Worm (Caenorhabditis elegans) whole organism, L4/young adult: ENCODE measurements around the gene pmp-2.

ENCODE experiments used
- W03F9.2 ChIP-seq: fragments of 150-350 bp; optimal IDR thresholded peaks from 2 replicates; lab custom pipeline; 2014; ENCODE audit warnings: missing biosample characterization, missing genetic modification characterization
- dao-5 ChIP-seq: sonication (generic microtip); optimal IDR thresholded peaks from 2 replicates; lab custom pipeline; 2016; ENCODE audit warnings: missing genotype, missing genetic modification characterization, moderate library complexity, missing compliant biosample characterization
- him-1 ChIP-seq: sonication (generic microtip); optimal IDR thresholded peaks from 2 replicates; lab custom pipeline; 2016; ENCODE audit warnings: missing genotype, missing genetic modification reagents, missing genetic modification characterization, missing compliant biosample characterization

Gene pmp-2

DNA sequence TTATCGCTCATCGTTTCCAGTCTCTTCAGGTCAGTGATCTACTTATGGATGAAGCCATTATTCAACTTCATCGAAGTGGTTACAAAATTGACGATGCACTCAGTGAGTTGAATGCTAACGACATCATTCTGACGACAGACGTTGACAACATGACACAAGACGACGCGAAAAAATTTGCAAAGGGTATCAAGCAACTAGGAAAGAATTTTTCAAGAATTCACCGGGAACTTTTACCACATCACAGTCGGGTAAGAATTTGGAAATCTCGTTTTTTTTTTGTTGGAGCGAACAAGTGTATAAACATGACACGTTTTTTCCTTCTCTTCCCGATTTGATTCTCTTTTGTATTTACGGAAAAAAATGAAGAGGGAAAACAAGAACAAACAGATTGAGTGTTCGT, 46.9 kb downstream of the pmp-2 start:
- TF ChIP-seq W03F9.2 (tag; lab: Kevin White, UChicago) (no peak), dao-5 (tag; lab: Kevin White, UChicago) (no peak), him-1 (tag; lab: Kevin White, UChicago) (no peak)

DNA sequence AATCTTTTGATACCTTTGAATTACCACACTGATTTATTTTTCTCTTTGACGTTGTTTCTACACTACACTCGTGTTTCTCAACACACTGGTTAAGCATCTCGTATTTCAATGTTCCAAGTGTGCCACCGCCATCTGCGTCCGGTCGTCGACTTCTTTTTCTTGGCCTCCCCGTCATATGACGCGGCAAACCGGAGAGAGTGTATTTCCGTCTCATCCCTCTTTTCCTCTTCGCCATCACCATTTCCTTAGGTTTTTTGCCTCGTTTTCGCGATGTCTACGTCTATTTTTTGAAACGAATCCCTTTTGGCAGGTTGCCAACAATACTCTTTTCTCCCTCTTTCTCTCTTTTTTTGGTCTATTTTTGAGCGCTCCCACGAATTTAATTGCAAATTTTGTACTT, 48.6 kb downstream of the pmp-2 start:
- TF ChIP-seq dao-5 (tag; lab: Kevin White, UChicago) (no peak), him-1 (tag; lab: Kevin White, UChicago) (no peak), W03F9.2 (tag; lab: Kevin White, UChicago) (no peak)

DNA sequence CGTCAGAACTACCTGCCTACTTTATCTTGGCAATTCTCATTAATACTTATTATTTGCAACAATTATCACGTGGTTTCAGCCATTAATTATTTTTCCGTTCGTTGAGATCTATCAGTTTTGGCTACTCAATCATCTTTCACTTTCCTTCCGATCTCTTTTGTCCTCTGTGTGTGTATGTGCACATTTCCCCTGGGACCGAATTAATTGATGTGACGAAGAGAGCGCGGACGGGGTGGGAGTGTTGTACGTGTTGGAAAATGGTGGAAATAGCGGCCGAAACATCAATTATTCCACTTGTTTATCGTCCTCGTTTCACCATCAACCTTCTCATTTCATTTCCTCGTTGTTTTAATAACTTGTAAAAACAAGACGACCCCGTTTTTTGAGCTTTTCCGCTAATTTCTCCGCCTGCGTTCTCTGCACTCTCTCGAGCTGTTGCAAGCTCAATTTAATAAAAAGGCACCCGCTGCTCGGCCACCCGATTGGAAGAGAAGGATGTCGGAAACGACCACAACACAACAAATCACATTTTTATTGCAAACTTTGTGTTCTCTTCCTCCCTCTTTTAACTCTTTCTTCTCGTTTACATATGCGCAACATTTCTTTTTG, 49.2 kb downstream of the pmp-2 start:
- TF ChIP-seq him-1 (tag; lab: Kevin White, UChicago) (peak; percentile 33), dao-5 (tag; lab: Kevin White, UChicago) (no peak)

DNA sequence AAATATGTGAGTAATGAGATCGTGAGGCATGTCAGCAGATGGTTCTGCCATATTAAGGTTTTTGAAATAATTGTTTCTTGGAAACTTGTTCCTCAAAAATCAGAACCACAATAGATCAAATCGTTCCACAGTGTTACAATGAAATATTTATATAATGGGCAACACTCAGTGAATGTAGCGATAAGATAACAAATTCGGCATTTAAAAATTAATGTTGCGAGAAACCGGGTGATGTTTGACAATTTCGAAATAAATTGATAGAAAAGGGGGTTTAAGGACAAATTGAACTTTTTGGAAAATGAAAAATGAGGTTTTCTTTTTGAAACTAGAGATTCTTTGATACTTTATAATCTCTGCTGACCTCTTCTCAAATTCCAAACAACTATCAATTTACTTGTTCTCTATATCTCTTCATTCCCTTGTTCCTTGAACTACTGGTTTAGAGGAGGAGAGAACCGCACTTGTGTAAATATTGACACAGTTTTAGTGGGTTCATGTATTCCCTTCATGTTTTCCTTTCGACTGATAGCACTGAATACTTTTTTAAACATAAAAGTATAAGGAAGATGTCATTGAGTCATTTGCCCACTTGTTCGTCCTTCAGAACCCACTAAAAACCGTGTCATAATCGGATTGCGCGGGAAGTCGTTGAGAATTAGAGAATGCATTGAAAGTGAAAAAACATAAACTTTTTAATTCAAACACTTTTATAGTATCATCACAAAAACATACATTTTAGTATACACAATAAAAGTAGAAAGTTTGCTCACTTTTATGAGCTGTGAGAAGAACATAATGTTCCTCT, 50.6 kb downstream of the pmp-2 start:
- TF ChIP-seq W03F9.2 (tag; lab: Kevin White, UChicago): no peak

DNA sequence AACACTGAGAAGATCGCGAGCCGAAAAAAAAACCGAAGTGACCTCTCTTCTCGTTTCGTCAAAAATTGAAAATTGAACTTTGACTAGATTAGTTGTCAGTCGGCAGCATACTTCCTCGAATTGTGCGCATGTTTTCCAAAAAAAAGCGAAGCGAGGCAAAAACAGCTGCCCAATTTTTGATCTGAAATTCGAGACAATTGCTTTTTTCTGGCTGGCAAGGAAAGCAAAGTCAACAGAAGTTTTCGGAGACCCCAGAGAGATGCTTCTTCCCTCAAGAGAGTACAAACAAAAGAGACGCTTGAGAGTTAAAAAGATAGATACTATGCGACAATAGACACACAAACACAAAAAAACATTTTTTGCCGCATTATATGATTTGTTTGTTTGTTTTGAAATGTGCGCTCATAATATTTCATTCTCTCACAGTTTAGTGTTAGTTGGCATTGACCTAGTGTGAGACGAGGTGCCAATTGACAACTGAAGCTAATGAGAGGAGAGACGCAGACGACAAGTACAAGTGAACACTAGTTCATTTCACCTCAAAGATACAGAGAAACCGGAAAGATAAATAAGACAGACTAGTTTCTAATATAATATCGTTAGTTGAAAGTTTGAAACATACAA, 51.5 kb downstream of the pmp-2 start:
- TF ChIP-seq W03F9.2 (tag; lab: Kevin White, UChicago) (no peak), dao-5 (tag; lab: Kevin White, UChicago) (no peak), him-1 (tag; lab: Kevin White, UChicago) (no peak)

DNA sequence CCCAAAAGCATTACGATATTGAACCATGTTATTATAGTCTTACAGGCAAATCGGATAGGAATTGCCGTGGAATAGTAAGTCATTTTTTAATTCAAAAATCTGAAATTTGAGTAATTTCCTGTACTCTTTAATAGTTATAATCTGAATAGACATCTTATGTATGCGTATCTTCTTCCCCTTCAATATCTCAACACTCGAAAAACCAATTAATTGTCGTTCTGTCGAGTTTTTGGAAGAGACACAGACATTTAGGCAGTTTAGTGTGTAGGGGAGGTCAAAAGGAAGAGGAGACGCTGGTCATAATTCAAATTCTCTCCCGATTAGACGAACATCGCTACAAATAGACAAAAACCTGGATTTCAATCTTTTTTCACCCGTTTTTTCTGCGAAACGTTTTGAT, 52.1 kb downstream of the pmp-2 start:
- TF ChIP-seq dao-5 (tag; lab: Kevin White, UChicago): no peak
- TF ChIP-seq him-1 (tag; lab: Kevin White, UChicago): no peak
- TF ChIP-seq W03F9.2 (tag; lab: Kevin White, UChicago): no peak

DNA sequence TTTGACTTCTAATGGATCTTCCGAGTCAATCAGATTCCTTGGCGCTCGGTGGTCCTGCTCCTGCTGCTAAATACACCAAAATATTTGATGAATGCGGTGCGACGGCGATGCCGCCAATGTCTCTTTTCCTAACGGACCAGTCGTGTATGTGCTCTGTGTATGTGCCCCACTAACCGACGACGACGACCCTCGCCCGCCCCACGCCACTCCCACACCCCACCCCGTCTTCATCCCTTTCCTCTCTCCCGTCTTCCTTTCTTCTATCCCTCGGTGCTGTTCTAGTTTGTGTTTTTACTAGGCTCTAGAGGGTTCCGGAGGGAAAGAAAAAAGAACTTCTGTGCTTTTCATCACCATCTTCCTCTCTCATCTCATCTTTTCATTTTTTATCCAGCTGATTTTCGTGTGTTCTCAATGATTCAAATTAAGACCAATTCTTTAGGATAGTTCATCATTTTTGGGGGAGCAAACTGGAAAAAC, 53.0 kb downstream of the pmp-2 start, which contains the start of gene egl-27:
egl-27 (plus strand) TSS at position 427 of the 477 bp plus-strand sequence.
- no peak for TF ChIP-seq W03F9.2 (tag; lab: Kevin White, UChicago)
- peak; percentile 12 for TF ChIP-seq him-1 (tag; lab: Kevin White, UChicago)
- TF ChIP-seq dao-5 (tag; lab: Kevin White, UChicago): no peak
